Fruit fly (Drosophila melanogaster) whole organism, pupa: ENCODE data around the gene CG15545.

Experiments used
- CG10348 ChIP-seq: fragments of 200-800 bp; sonication (Bioruptor generic); IDR thresholded peaks from 2 replicates; pipeline ENCODE4 v1.3.6; 2022; ENCODE audit warnings: missing biosample characterization, missing genetic modification characterization
- CG12605 ChIP-seq: fragments of 200-800 bp; sonication (Bioruptor generic); IDR thresholded peaks from 2 replicates; pipeline ENCODE4 v1.3.6; 2022; ENCODE audit warnings: missing biosample characterization, missing genetic modification characterization
- CG13204 ChIP-seq: fragments of 200-800 bp; sonication (Bioruptor generic); optimal IDR thresholded peaks from 2 replicates; lab custom pipeline; 2018; ENCODE audit warnings: missing biosample characterization, mild to moderate bottlenecking, missing genetic modification characterization, moderate library complexity
- CG14655 ChIP-seq: fragments of 200-800 bp; sonication (Bioruptor generic); optimal IDR thresholded peaks from 3 replicates; lab custom pipeline; 2017; ENCODE audit warnings: mild to moderate bottlenecking, missing biosample characterization, missing genetic modification reagents, missing genetic modification characterization
- CG15710 ChIP-seq: fragments of 200-800 bp; sonication (Bioruptor generic); optimal IDR thresholded peaks from 2 replicates; lab custom pipeline; 2018; ENCODE audit warnings: missing biosample characterization, mild to moderate bottlenecking, missing genetic modification characterization, moderate library complexity
- CG17806 ChIP-seq: fragments of 200-800 bp; sonication (Bioruptor generic); optimal IDR thresholded peaks from 2 replicates; lab custom pipeline; 2018; ENCODE audit warnings: missing biosample characterization, mild to moderate bottlenecking, missing genetic modification characterization, moderate library complexity
- CG32121 ChIP-seq: fragments of 200-800 bp; sonication (Bioruptor generic); IDR thresholded peaks from 2 replicates; pipeline ENCODE4 v1.3.6; 2022; ENCODE audit warnings: missing biosample characterization, missing genetic modification characterization
- CG34367 ChIP-seq: fragments of 200-800 bp; sonication (Bioruptor generic); optimal IDR thresholded peaks from 2 replicates; lab custom pipeline; 2018; ENCODE audit warnings: missing biosample characterization, mild to moderate bottlenecking, missing genetic modification characterization
- CG4496 ChIP-seq: fragments of 200-800 bp; sonication (Bioruptor generic); IDR thresholded peaks from 3 replicates; pipeline ENCODE4 v1.3.6; 2022; ENCODE audit warnings: missing biosample characterization, missing genetic modification characterization
- CG8159 ChIP-seq: fragments of 200-800 bp; sonication (Bioruptor generic); optimal IDR thresholded peaks from 3 replicates; lab custom pipeline; 2018; ENCODE audit warnings: missing biosample characterization, mild to moderate bottlenecking, missing genetic modification characterization, moderate library complexity
- CG8301 ChIP-seq: fragments of 200-800 bp; sonication (Bioruptor generic); optimal IDR thresholded peaks from 2 replicates; lab custom pipeline; 2018; ENCODE audit warnings: missing biosample characterization, mild to moderate bottlenecking, missing genetic modification characterization
- CG9948 ChIP-seq: fragments of 200-800 bp; sonication (Bioruptor generic); optimal IDR thresholded peaks from 2 replicates; lab custom pipeline; 2018; ENCODE audit warnings: missing biosample characterization, mild to moderate bottlenecking, missing genetic modification characterization, moderate library complexity
- D1 ChIP-seq: fragments of 200-800 bp; sonication (Bioruptor generic); optimal IDR thresholded peaks from 2 replicates; lab custom pipeline; 2018; ENCODE audit warnings: missing biosample characterization, mild to moderate bottlenecking, missing genetic modification characterization, moderate library complexity
- EcR ChIP-seq: fragments of 200-800 bp; sonication (Bioruptor generic); optimal IDR thresholded peaks from 3 replicates; lab custom pipeline; 2019; ENCODE audit warnings: missing biosample characterization, missing genetic modification characterization, mild to moderate bottlenecking, moderate library complexity, missing genetic modification reagents
- Ets98B ChIP-seq: fragments of 200-800 bp; sonication (Bioruptor generic); IDR thresholded peaks from 2 replicates; pipeline ENCODE4 v1.3.6; 2022; ENCODE audit warnings: missing biosample characterization, missing genetic modification characterization
- Pif1A ChIP-seq: fragments of 200-800 bp; sonication (Bioruptor generic); optimal IDR thresholded peaks from 3 replicates; lab custom pipeline; 2016; ENCODE audit warnings: missing biosample characterization, missing genetic modification characterization
- Pif1B ChIP-seq: fragments of 200-800 bp; sonication (Bioruptor generic); optimal IDR thresholded peaks from 3 replicates; lab custom pipeline; 2016; ENCODE audit warnings: missing biosample characterization, missing genetic modification characterization
- Snoo ChIP-seq: fragments of 200-800 bp; sonication (Bioruptor generic); optimal IDR thresholded peaks from 3 replicates; lab custom pipeline; 2017; ENCODE audit warnings: missing biosample characterization, mild to moderate bottlenecking, missing genetic modification characterization, inconsistent platforms
- fd96Ca ChIP-seq: fragments of 200-800 bp; sonication (Bioruptor generic); IDR thresholded peaks from 3 replicates; pipeline ENCODE4 v1.3.6; 2022; ENCODE audit warnings: missing biosample characterization, missing genetic modification characterization
- gl ChIP-seq: fragments of 200-800 bp; sonication (Bioruptor generic); optimal IDR thresholded peaks from 2 replicates; lab custom pipeline; 2018; ENCODE audit warnings: missing biosample characterization, mild to moderate bottlenecking, missing genetic modification characterization
- rn ChIP-seq: fragments of 200-800 bp; sonication (Bioruptor generic); IDR thresholded peaks from 2 replicates; pipeline ENCODE4 v1.3.6; 2022; ENCODE audit warnings: missing biosample characterization, missing genetic modification characterization

CG15545 gene

DNA sequence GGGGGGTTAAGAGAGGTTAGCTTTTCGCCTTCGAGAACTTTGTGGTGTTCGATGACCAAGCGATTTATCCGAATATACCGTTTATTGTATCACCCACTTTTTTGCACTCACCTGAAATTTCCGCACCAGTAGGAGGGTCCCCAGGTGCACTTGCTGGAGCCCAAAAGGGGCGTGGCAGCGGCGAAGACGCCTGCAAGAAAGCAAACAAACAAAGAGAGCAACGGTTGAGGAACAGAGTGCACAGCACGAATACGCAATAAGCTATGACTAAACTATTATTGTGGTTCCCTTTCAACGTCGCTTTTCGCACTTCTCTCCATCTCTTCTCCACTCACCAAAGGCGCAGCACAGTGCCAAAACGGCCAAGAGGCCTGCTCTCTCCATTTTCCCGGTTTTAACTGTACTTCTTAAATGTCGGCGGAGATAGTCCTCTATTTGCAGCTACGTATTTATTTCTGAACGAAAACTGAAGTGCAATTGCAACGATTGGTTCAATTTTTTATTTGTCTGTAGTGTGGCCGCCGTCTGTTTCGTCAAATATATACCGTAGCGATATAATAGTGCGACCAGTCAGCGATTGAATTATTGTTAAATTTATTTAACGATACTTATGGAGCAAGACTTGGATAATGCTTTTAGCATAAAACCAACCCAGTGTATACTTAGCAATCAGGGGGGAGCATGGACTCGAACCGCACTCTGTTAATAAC, 16.6 kb upstream of the CG15545 start, which contains the start of gene Sap-r:
Sap-r (minus strand) TSS at position 513 of the 710 bp plus-strand sequence.
- no peak for TF ChIP-seq CG14655
- TF ChIP-seq CG8301 (tag; lab: Kevin White, UChicago) = no peak
- TF ChIP-seq CG9948 = no peak
- no peak for TF ChIP-seq Ets98B (GFP tag; lab: Robert Waterston, UW)
- no peak for TF ChIP-seq CG12605
- TF ChIP-seq Pif1A (GFP tag; lab: Kevin White, UChicago) = no peak
- TF ChIP-seq CG8159 (tag; lab: Kevin White, UChicago) = no peak
- TF ChIP-seq CG17806 (tag; lab: Kevin White, UChicago) = no peak
- TF ChIP-seq Pif1B = no peak
- no peak for TF ChIP-seq EcR (GFP tag; lab: Kevin White, UChicago)
- no peak for TF ChIP-seq Snoo (tag; lab: Kevin White, UChicago)
- no peak for TF ChIP-seq gl
- TF ChIP-seq fd96Ca (GFP tag; lab: Robert Waterston, UW) = no peak
- TF ChIP-seq CG32121 (GFP tag; lab: Robert Waterston, UW) = no peak
- no peak for TF ChIP-seq CG15710 (tag; lab: Kevin White, UChicago)
- TF ChIP-seq rn = no peak
- TF ChIP-seq CG4496 = no peak
- TF ChIP-seq, all 21 proteins: peak for 0

DNA sequence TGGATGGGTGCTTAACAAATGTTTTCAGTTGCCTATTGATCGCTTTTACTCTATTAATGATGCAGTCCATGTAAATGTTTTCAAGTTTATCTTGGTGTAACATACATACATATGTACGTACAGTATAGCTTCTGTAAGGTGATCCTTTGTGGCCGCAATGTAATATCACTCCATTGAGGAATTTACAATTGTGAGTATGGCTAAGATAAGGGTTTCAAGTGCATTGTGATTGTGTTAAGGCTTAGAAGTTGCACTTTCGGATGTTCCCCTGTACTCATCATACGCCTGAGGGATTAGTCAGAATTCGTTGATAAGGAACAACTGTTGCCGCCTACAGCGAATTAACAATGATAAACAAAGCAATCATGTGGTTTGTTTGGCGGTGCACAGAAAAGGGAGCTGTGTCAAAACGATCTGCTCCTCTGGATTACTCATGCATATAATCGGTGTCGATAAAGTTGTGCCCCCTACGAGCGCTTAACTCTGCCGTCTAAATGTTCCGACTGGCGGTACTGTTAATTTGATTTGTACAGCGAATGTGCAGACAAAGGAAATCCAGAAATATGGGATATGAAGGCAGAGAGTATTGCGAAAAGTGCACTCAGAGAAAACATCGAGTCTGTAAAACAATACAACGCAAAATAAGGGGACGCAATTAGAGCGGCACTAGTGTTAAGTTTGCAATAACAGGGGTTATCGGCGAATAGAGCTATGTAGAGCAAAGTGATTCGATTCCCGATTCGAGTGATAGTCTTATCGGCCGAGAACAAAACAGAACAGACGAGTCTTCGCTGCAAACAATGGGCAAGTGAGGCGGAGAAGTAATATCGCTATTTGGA, 15.8 kb upstream of the CG15545 start:
- TF ChIP-seq CG12605 (peak; percentile 53; the same call in 1 of the 2 replicates), Snoo (tag; lab: Kevin White, UChicago) (peak; percentile 83), CG10348 (GFP tag; lab: Robert Waterston, UW) (peak; percentile 41; the same call in 1 of the 2 replicates), EcR (GFP tag; lab: Kevin White, UChicago) (no peak), D1 (tag; lab: Kevin White, UChicago) (no peak), CG4496 (peak; percentile 93), Pif1A (GFP tag; lab: Kevin White, UChicago) (peak; percentile 77), CG34367 (tag; lab: Kevin White, UChicago) (peak; percentile 70), Pif1B (peak; percentile 79), CG15710 (tag; lab: Kevin White, UChicago) (peak; percentile 78), gl (peak; percentile 44), CG8301 (tag; lab: Kevin White, UChicago) (peak; percentile 71), Ets98B (GFP tag; lab: Robert Waterston, UW) (peak; percentile 90), fd96Ca (GFP tag; lab: Robert Waterston, UW) (peak; percentile 92), CG17806 (tag; lab: Kevin White, UChicago) (peak; percentile 71), CG14655 (peak; percentile 77), CG8159 (tag; lab: Kevin White, UChicago) (peak; percentile 67), CG9948 (peak; percentile 64), CG32121 (GFP tag; lab: Robert Waterston, UW) (peak; percentile 84), CG13204 (GFP tag; lab: Kevin White, UChicago) (no peak), rn (peak; percentile 62)

DNA sequence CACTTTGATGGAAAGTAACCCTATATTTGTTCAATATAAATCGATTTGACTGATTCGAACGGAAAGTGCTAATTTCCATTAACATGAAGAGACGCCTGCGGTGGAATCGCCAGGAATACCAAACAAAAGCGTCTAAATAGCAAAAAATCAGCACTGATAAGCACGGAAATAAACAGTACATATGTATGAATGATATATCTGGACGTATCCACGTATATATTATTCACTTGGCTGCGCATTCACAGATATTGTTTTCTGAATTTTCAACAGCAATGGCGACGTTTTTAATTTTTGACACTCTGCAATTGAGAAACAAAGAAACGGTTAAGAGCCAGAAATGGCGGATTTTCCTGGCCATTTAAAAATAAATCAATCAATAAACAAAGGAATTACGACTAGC, 15.2 kb upstream of the CG15545 start:
- no peak for TF ChIP-seq gl

DNA sequence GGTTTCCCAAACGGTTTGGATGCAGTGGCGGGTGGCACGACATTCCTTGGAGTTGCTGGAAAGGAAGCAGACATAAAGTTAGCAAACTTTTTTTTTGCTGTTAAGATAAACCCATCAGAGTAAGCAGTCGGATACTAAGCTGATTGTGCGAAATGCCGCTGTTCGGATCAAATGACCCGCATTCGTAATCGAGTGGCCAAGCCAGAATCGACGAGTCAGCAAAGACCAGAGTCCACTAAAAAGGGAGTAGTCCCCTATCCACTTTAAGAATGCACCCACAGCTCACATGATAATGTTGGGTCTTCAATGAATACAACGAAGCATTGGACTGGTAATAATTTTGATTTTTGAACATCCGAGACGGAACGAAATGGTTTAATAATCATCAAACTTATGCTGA, 14.7 kb upstream of the CG15545 start:
- TF ChIP-seq CG14655 (no peak), Pif1A (GFP tag; lab: Kevin White, UChicago) (no peak), CG8301 (tag; lab: Kevin White, UChicago) (no peak)

DNA sequence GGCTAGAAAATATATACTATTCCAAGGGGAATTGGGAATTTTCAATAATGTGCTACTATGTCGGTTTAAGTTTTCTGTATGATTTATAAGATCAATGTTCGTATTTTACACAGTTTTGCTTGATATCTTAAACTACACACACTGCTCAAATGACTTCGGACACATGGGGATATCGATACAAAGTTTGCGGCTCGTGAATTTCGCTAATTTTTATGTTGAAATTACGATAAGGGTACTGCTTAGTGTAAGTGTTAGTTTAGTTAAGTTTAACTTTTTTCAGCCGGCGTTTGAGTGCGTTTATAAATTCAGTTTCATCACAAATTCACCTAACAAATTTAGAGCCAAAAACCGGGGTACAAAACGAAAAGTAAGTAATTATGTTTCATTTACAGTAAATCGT, 11.3 kb upstream of the CG15545 start, which contains the start of gene CG15547:
CG15547 (minus strand) TSS at position 101 of the 400 bp plus-strand sequence.
- TF ChIP-seq Ets98B (GFP tag; lab: Robert Waterston, UW) (no peak), CG14655 (no peak), CG15710 (tag; lab: Kevin White, UChicago) (no peak), CG12605 (no peak), CG32121 (GFP tag; lab: Robert Waterston, UW) (no peak), D1 (tag; lab: Kevin White, UChicago) (no peak), CG13204 (GFP tag; lab: Kevin White, UChicago) (no peak), CG34367 (tag; lab: Kevin White, UChicago) (no peak), Pif1A (GFP tag; lab: Kevin White, UChicago) (no peak), gl (no peak), CG4496 (no peak), CG10348 (GFP tag; lab: Robert Waterston, UW) (no peak), Pif1B (no peak), fd96Ca (GFP tag; lab: Robert Waterston, UW) (no peak)

DNA sequence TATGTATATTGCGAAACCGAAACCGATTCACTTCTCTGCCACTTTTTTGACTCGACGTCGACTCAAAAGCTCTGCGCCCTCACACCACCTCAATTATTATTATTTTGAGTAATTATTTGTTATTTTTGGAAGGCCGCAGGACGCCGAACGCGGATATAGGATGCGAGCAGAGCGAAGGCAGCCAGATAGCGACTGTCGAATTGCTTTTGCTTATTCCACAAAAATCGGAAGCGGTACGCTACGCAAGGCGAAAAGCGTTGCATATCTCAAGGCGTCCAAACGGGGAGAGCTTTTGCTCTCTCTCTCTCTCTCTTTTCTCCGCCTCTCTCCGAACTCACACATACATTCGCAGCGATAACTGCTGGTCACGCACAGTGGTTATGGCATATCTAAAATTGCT, 8.7 kb upstream of the CG15545 start, which contains the start of gene CG12071:
CG12071 (minus strand) TSS at position 134 of the 400 bp plus-strand sequence.
- TF ChIP-seq Snoo (tag; lab: Kevin White, UChicago) (no peak), CG13204 (GFP tag; lab: Kevin White, UChicago) (peak; percentile 12), CG4496 (peak; percentile 27; the same call in 1 of the 3 replicates)
